Worm (Caenorhabditis elegans): ENCODE results near the gene cpl-1.

DNA sequence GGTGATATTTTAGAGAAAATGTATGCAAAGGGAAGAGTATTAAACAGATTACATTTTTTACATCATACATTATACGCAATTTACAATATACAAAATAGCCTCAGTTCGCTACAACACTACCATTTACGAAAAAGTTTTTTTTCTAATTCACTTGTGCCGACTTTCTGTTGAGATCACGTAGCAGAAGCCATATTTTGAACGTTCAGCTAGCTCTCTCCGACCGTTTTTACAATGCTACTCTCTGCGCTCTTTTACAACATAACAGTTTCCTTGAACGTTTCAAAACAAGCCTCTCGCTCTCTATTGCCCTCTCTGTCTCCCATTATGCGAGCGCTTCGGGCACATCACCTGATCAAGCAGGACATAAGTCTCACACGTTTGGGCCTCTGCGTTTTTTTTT is 8.0 kb upstream of the cpl-1 start, which contains the start of gene T03E6.8:
- TF ChIP-seq F22D6.2 (tag; optimal IDR thresholded peaks at IDR 0.05) = no peak
- no peak for TF ChIP-seq pha-4 (tag; optimal IDR thresholded peaks at IDR 0.05)
- no peak for TF ChIP-seq T07F8.4 (tag; optimal IDR thresholded peaks at IDR 0.05)
- TF ChIP-seq ztf-25 (GFP tag; IDR thresholded peaks at IDR 0.05) = no peak
- TF ChIP-seq F39B2.1 (GFP tag; IDR thresholded peaks at IDR 0.05) = no peak
- no peak for TF ChIP-seq unc-130 (GFP tag; optimal IDR thresholded peaks at IDR 0.05)
- no peak for TF ChIP-seq lir-1 (GFP tag; conservative IDR thresholded peaks at IDR 0.05)
- no peak for TF ChIP-seq attf-6 (GFP tag; IDR thresholded peaks at IDR 0.05)
- TF ChIP-seq die-1 (tag; optimal IDR thresholded peaks at IDR 0.05) = no peak
- TF ChIP-seq snpc-4 (GFP tag; optimal IDR thresholded peaks at IDR 0.05) = no peak
- TF ChIP-seq snpc-4 (tag; optimal IDR thresholded peaks at IDR 0.05) = no peak
- no peak for TF ChIP-seq hsf-1 (GFP tag; IDR thresholded peaks at IDR 0.05)
- TF ChIP-seq nhr-80 (tag; optimal IDR thresholded peaks at IDR 0.05) = no peak

Data from whole organism, young adult.